Fruit fly (Drosophila melanogaster) whole organism, wandering third instar larva: ENCODE results near the gene Or13a.

ENCODE experiments used
- HLH106 ChIP-seq: fragments of 200-800 bp; optimal IDR thresholded peaks from 3 replicates; lab custom pipeline; 2019; ENCODE audit warnings: missing biosample characterization, mild to moderate bottlenecking, missing genetic modification characterization, moderate library complexity
- Hr78 ChIP-seq: fragments of >200 bp; optimal IDR thresholded peaks from 2 replicates; lab custom pipeline; 2017; ENCODE audit warnings: missing biosample characterization, missing genetic modification characterization
- Myc ChIP-seq: fragments of >200 bp; optimal IDR thresholded peaks from 2 replicates; lab custom pipeline; 2017
- Vsx2 ChIP-seq: fragments of 200-300, 225-300 bp; sonication (Bioruptor generic); optimal IDR thresholded peaks from 2 replicates; lab custom pipeline; 2018; ENCODE audit warnings: missing biosample characterization, missing genetic modification characterization; ENCODE audit not compliant: partially characterized antibody
- br ChIP-seq: fragments of 200-800 bp; sonication (Bioruptor generic); optimal IDR thresholded peaks from 2 replicates; lab custom pipeline; 2016; ENCODE audit warnings: missing biosample characterization, missing genetic modification characterization
- brk ChIP-seq: fragments of 200-800 bp; sonication (Bioruptor generic); optimal IDR thresholded peaks from 2 replicates; lab custom pipeline; 2016; ENCODE audit warnings: missing biosample characterization, mild to moderate bottlenecking, missing genetic modification characterization
- dmrt93B ChIP-seq: fragments of 200-800 bp; sonication (Bioruptor generic); optimal IDR thresholded peaks from 2 replicates; lab custom pipeline; 2018; ENCODE audit warnings: missing biosample characterization, mild to moderate bottlenecking, missing genetic modification characterization
- foxo ChIP-seq, 2 experiments: fragments of 200-800 bp; sonication (Bioruptor generic); optimal IDR thresholded peaks; 2 replicates in 1 of 2; 3 replicates in 1 of 2; lab custom pipeline; 2016 to 2017; ENCODE audit warnings: missing biosample characterization in 2 of 2, missing genetic modification characterization in 2 of 2
- fru ChIP-seq: fragments of 200-800 bp; sonication (Bioruptor generic); optimal IDR thresholded peaks from 3 replicates; lab custom pipeline; 2016; ENCODE audit warnings: missing biosample characterization, mild to moderate bottlenecking, missing genetic modification characterization
- lola ChIP-seq: fragments of >200 bp; optimal IDR thresholded peaks from 2 replicates; lab custom pipeline; 2017; ENCODE audit warnings: missing biosample characterization, missing genetic modification characterization
- psq ChIP-seq: fragments of 200-800 bp; sonication (Bioruptor generic); optimal IDR thresholded peaks from 3 replicates; lab custom pipeline; 2017; ENCODE audit warnings: missing biosample characterization, mild to moderate bottlenecking, missing genetic modification characterization, moderate library complexity
- sv ChIP-seq: fragments of 200-800 bp; sonication (Bioruptor generic); optimal IDR thresholded peaks from 3 replicates; lab custom pipeline; 2016; ENCODE audit warnings: missing biosample characterization, missing genetic modification characterization
- woc ChIP-seq: sonication (Bioruptor generic); optimal IDR thresholded peaks from 2 replicates; lab custom pipeline; 2016; ENCODE audit warnings: missing biosample characterization, mild to moderate bottlenecking, missing genetic modification characterization

Or13a gene

DNA sequence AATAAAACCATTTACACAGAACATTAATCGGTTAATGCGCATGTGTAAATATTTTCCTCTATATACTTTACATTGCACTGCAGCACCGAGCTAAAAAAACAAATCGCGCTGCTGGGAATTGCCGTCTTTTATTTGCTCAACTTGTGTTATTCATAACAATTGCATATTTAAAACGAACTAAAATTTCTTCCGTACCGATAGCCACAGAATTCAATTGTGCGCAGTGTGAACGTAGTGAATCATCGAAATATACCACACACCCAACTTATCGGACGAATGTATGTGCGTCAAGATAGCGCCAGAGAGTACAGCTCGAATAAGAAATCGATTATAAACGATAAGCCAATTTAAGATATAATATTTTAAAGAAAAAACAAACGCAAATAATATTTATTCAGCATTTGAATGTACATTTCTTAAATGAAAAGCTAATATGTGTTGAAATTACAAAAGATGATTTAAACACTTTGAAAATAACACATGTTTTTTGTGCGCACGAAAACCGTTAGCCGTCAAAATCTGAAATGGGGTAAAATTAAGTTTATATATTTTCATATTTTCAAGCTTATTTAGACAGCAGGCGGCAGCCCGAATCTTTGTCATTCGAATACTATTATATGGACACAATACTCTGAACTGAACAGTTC lies 31.4 kb downstream of the Or13a start, which contains the start of the genes vap and CG12698:
Gene vap (minus strand): TSS at position 262 of the 647 bp plus-strand sequence.
Gene CG12698 (plus strand): TSS at position 597 of the 647 bp plus-strand sequence.
- peak; percentile 22 for TF ChIP-seq fru (GFP tag; lab: Kevin White, UChicago)
- peak; percentile 35 for TF ChIP-seq Vsx2 (GFP tag; lab: Kevin White, UChicago)
- TF ChIP-seq dmrt93B (GFP tag; lab: Kevin White, UChicago), result no peak

dm6 chrX:16008814-16009213 lies 34.6 kb downstream of the Or13a start, which contains the start of gene Muc14A:
Muc14A (plus strand) TSS chrX:16009114.
- TF ChIP-seq woc (no peak), lola (GFP tag; lab: Kevin White, UChicago) (no peak), Myc (lab: Kevin White, UChicago) (no peak), Hr78 (GFP tag; lab: Kevin White, UChicago) (no peak), Vsx2 (GFP tag; lab: Kevin White, UChicago) (no peak), br (no peak), psq (no peak), brk (GFP tag; lab: Kevin White, UChicago) (no peak), sv (no peak), HLH106 (tag; lab: Kevin White, UChicago) (no peak), foxo (GFP tag; optimal IDR thresholded peaks at IDR 0.05; lab: Kevin White, UChicago) (no peak)
